Worm (Caenorhabditis elegans) whole organism, L4 larva: Measurements from ENCODE around the gene C30G7.5.
A peak's percentile ranks its signal among the peaks of the same experiment; 100 is the strongest.

Experiments
- F49E8.2 ChIP-seq: sonication (generic microtip); optimal IDR thresholded peaks from 2 replicates; lab custom pipeline; 2016; ENCODE audit warnings: missing compliant biosample characterization, mild to moderate bottlenecking, missing genetic modification characterization, borderline replicate concordance
- R02D3.7 ChIP-seq: fragments of 150-350 bp; sonication (generic microtip); optimal IDR thresholded peaks from 3 replicates; lab custom pipeline; 2014; ENCODE audit warnings: missing biosample characterization, missing genetic modification characterization
- T20F7.1 ChIP-seq: fragments of 200-800 bp; sonication (Bioruptor generic); optimal IDR thresholded peaks from 2 replicates; lab custom pipeline; 2018; ENCODE audit warnings: mild to moderate bottlenecking, missing genetic modification characterization, missing compliant biosample characterization
- T26A8.4 ChIP-seq: fragments of 200-800 bp; sonication (Bioruptor generic); IDR thresholded peaks from 2 replicates; pipeline ENCODE4 v1.3.6; 2022; ENCODE audit warnings: missing genetic modification characterization, missing compliant biosample characterization
- Y48G9A.11 ChIP-seq: fragments of 200-800 bp; sonication (Bioruptor generic); IDR thresholded peaks from 2 replicates; pipeline ENCODE4 v1.3.6; 2022; ENCODE audit warnings: missing genetic modification reagents, missing genetic modification characterization, missing compliant biosample characterization
- aha-1 ChIP-seq: fragments of 150-350 bp; peaks from one replicate; lab custom pipeline; 2014; ENCODE audit warnings: missing biosample characterization, missing genetic modification characterization
- aly-2 ChIP-seq: sonication (generic microtip); optimal IDR thresholded peaks from 2 replicates; lab custom pipeline; 2018; ENCODE audit warnings: missing biosample characterization, missing genetic modification characterization
- attf-4 ChIP-seq: sonication (generic microtip); optimal IDR thresholded peaks from 3 replicates; lab custom pipeline; 2017; ENCODE audit warnings: missing biosample characterization, missing genetic modification characterization
- daf-12 ChIP-seq: fragments of 150-350 bp; optimal IDR thresholded peaks from 2 replicates; lab custom pipeline; 2014; ENCODE audit warnings: missing biosample characterization, missing genetic modification reagents, missing genetic modification characterization
- daf-16 ChIP-seq, 3 experiments: sonication (generic microtip); optimal IDR thresholded peaks; 2 replicates each; lab custom pipeline; 2016 to 2017; ENCODE audit warnings: missing genetic modification characterization in 3 of 3, missing genetic modification reagents in 3 of 3, mild to moderate bottlenecking in 2 of 3, missing compliant biosample characterization in 2 of 3, missing biosample characterization in 1 of 3, moderate library complexity in 1 of 3
- daf-8 ChIP-seq: fragments of 200-800 bp; sonication (Bioruptor generic); IDR thresholded peaks from 2 replicates; pipeline ENCODE4 v1.3.6; 2022; ENCODE audit warnings: missing genetic modification characterization, missing compliant biosample characterization
- dmd-6 ChIP-seq: fragments of 200-800 bp; sonication (Bioruptor generic); IDR thresholded peaks from 2 replicates; pipeline ENCODE4 v1.3.6; 2022; ENCODE audit warnings: missing genetic modification reagents, missing genetic modification characterization, missing compliant biosample characterization
- dmd-8 ChIP-seq: fragments of 200-800 bp; sonication (Bioruptor generic); IDR thresholded peaks from 2 replicates; pipeline ENCODE4 v1.3.6; 2022; ENCODE audit warnings: missing genetic modification characterization, missing compliant biosample characterization
- dpl-1 ChIP-seq: fragments of 150-350 bp; optimal IDR thresholded peaks from 2 replicates; lab custom pipeline; 2014; ENCODE audit warnings: missing biosample characterization, missing genetic modification reagents, missing genetic modification characterization
- dve-1 ChIP-seq: sonication (generic microtip); optimal IDR thresholded peaks from 2 replicates; lab custom pipeline; 2017; ENCODE audit warnings: antibody characterized with exemption, mild to moderate bottlenecking, missing genetic modification characterization, missing compliant biosample characterization; ENCODE audit not compliant: insufficient read depth
- hif-1 ChIP-seq, 2 experiments: sonication (generic microtip); optimal IDR thresholded peaks; 2 replicates each; lab custom pipeline; 2016 to 2017; ENCODE audit warnings: missing compliant biosample characterization in 2 of 2, missing genetic modification characterization in 2 of 2, missing genetic modification reagents in 2 of 2, missing genotype in 2 of 2, mild to moderate bottlenecking in 1 of 2
- hlh-11 ChIP-seq: fragments of 200-800 bp; sonication (Bioruptor generic); optimal IDR thresholded peaks from 2 replicates; lab custom pipeline; 2018; ENCODE audit warnings: mild to moderate bottlenecking, missing genetic modification characterization, missing compliant biosample characterization
- lin-13 ChIP-seq: fragments of 150-350 bp; optimal IDR thresholded peaks from 2 replicates; lab custom pipeline; 2014; ENCODE audit warnings: missing biosample characterization, missing genetic modification reagents, missing genetic modification characterization
- lin-29 ChIP-seq: fragments of 200-800 bp; sonication (Bioruptor generic); IDR thresholded peaks from 2 replicates; pipeline ENCODE4 v1.3.6; 2022; ENCODE audit warnings: missing genetic modification reagents, missing genetic modification characterization, missing compliant biosample characterization
- lin-38 ChIP-seq: fragments of 200-800 bp; sonication (Bioruptor generic); IDR thresholded peaks from 2 replicates; pipeline ENCODE4 v1.3.6; 2022; ENCODE audit warnings: missing genetic modification reagents, missing genetic modification characterization, missing compliant biosample characterization
- lin-39 ChIP-seq: fragments of 150-350 bp; optimal IDR thresholded peaks from 2 replicates; lab custom pipeline; 2014; ENCODE audit warnings: missing biosample characterization, missing genetic modification reagents, missing genetic modification characterization
- lir-3 ChIP-seq: sonication (generic microtip); optimal IDR thresholded peaks from 2 replicates; lab custom pipeline; 2016; ENCODE audit warnings: mild to moderate bottlenecking, missing genetic modification characterization, missing compliant biosample characterization
- lsy-2 ChIP-seq, 2 experiments: fragments of 150-350 bp in 1 of 2; sonication (generic microtip) in 1 of 2; optimal IDR thresholded peaks; 2 replicates each; lab custom pipeline; 2014 to 2017; ENCODE audit warnings: missing biosample characterization in 2 of 2, missing genetic modification characterization in 2 of 2
- madf-5 ChIP-seq, 2 experiments: fragments of 200-800 bp; sonication (Bioruptor generic); IDR thresholded peaks; 2 replicates each; pipeline ENCODE4 v1.3.6; 2022; ENCODE audit warnings: missing compliant biosample characterization in 2 of 2, missing genetic modification characterization in 2 of 2
- mdl-1 ChIP-seq, 2 experiments: fragments of 150-350 bp in 1 of 2; sonication (generic microtip) in 1 of 2; optimal IDR thresholded peaks; 2 replicates each; lab custom pipeline; 2014 to 2017; ENCODE audit warnings: missing biosample characterization in 2 of 2, missing genetic modification characterization in 2 of 2
- mes-2 ChIP-seq: sonication (generic microtip); optimal IDR thresholded peaks from 2 replicates; lab custom pipeline; 2016; ENCODE audit warnings: missing genotype, mild to moderate bottlenecking, missing genetic modification characterization, missing compliant biosample characterization; ENCODE audit not compliant: poor library complexity, severe bottlenecking
- mxl-3 ChIP-seq: fragments of 200-800 bp; sonication (Bioruptor generic); optimal IDR thresholded peaks from 2 replicates; lab custom pipeline; 2018; ENCODE audit warnings: mild to moderate bottlenecking, missing genetic modification characterization, missing compliant biosample characterization
- nhr-10 ChIP-seq: fragments of 150-350 bp; optimal IDR thresholded peaks from 2 replicates; lab custom pipeline; 2014; ENCODE audit warnings: missing biosample characterization, missing genetic modification characterization
- nhr-28 ChIP-seq: fragments of 150-350 bp; optimal IDR thresholded peaks from 2 replicates; lab custom pipeline; 2014; ENCODE audit warnings: missing biosample characterization, missing genetic modification characterization
- nhr-77 ChIP-seq: fragments of 150-350 bp; optimal IDR thresholded peaks from 2 replicates; lab custom pipeline; 2014; ENCODE audit warnings: missing biosample characterization, missing genetic modification characterization
- skn-1 ChIP-seq: fragments of 150-350 bp; optimal IDR thresholded peaks from 2 replicates; lab custom pipeline; 2014; ENCODE audit warnings: missing biosample characterization, missing genetic modification characterization
- tag-97 ChIP-seq: fragments of 200-800 bp; sonication (Bioruptor generic); IDR thresholded peaks from 2 replicates; pipeline ENCODE4 v1.3.6; 2022; ENCODE audit warnings: missing genetic modification characterization, missing compliant biosample characterization
- unc-130 ChIP-seq: sonication (generic microtip); optimal IDR thresholded peaks from 2 replicates; lab custom pipeline; 2016; ENCODE audit warnings: missing genetic modification reagents, missing genetic modification characterization, missing compliant biosample characterization
- unc-39 ChIP-seq: sonication (generic microtip); optimal IDR thresholded peaks from 2 replicates; lab custom pipeline; 2017; ENCODE audit warnings: missing biosample characterization, missing genetic modification characterization
- zfp-2 ChIP-seq: sonication (generic microtip); optimal IDR thresholded peaks from 2 replicates; lab custom pipeline; 2016; ENCODE audit warnings: mild to moderate bottlenecking, missing genetic modification characterization, missing compliant biosample characterization

Gene C30G7.5

ce11 chrV:14993620-14994019 lies 39.1 kb upstream of the C30G7.5 start, which contains the start of gene fil-1:
TSS of gene fil-1 (plus strand) at chrV:14993838.
- TF ChIP-seq dve-1 (peak; percentile 26), hlh-11 (tag; lab: Kevin White, UChicago) (peak; percentile 34), attf-4 (tag; lab: Kevin White, UChicago) (no peak), dmd-6 (GFP tag; lab: Robert Waterston, UW) (peak; percentile 65), daf-16 (GFP tag; optimal IDR thresholded peaks at IDR 0.05; lab: Kevin White, UChicago) (no peak), daf-16 (tag; optimal IDR thresholded peaks at IDR 0.05; lab: Kevin White, UChicago) (peak; percentile 88), lir-3 (tag; lab: Kevin White, UChicago) (no peak), nhr-28 (tag; lab: Kevin White, UChicago) (peak; percentile 59), mxl-3 (GFP tag; lab: Kevin White, UChicago) (peak; percentile 52)

- TF ChIP-seq unc-130 (GFP tag; lab: Kevin White, UChicago) (peak; percentile 59), madf-5 (GFP tag; IDR thresholded peaks at IDR 0.05; lab: Robert Waterston, UW) (no peak), aha-1 (no peak), T26A8.4 (GFP tag; lab: Robert Waterston, UW) (no peak), F49E8.2 (tag; lab: Kevin White, UChicago) (no peak), mdl-1 (tag; optimal IDR thresholded peaks at IDR 0.05; lab: Kevin White, UChicago) (no peak), aly-2 (tag; lab: Kevin White, UChicago) (no peak), lin-39 (tag; lab: Kevin White, UChicago) (no peak), skn-1 (tag; lab: Kevin White, UChicago) (no peak), lin-29 (no peak), nhr-77 (tag; lab: Kevin White, UChicago) (no peak), nhr-10 (no peak), unc-39 (tag; lab: Kevin White, UChicago) (no peak), mes-2 (no peak), zfp-2 (tag; lab: Kevin White, UChicago) (no peak), lin-38 (GFP tag; lab: Robert Waterston, UW) (peak; percentile 63), Y48G9A.11 (GFP tag; lab: Robert Waterston, UW) (peak; percentile 81), daf-12 (tag; lab: Kevin White, UChicago) (no peak), lin-13 (GFP tag; lab: Kevin White, UChicago) (no peak), tag-97 (GFP tag; lab: Robert Waterston, UW) (no peak)
These were observed 38.1 kb upstream of the C30G7.5 start, which contains the start of gene T01C3.3 for ce11 chrV:14992627-14993117. TSS of gene T01C3.3 (minus strand) at chrV:14992677.

ce11 chrV:14991489-14991888 lies 37.0 kb upstream of the C30G7.5 start:
- peak; percentile 75 for TF ChIP-seq aha-1
- peak; percentile 16 for TF ChIP-seq F49E8.2 (tag; lab: Kevin White, UChicago)
- no peak for TF ChIP-seq daf-8 (GFP tag; lab: Robert Waterston, UW)
- TF ChIP-seq hif-1 (tag; optimal IDR thresholded peaks at IDR 0.05; lab: Kevin White, UChicago): no peak
- no peak for TF ChIP-seq dmd-8 (GFP tag; lab: Robert Waterston, UW)
- TF ChIP-seq unc-130 (GFP tag; lab: Kevin White, UChicago): peak; percentile 1
- TF ChIP-seq tag-97 (GFP tag; lab: Robert Waterston, UW): no peak
- peak; percentile 46; the same call in 1 of the 2 replicates for TF ChIP-seq Y48G9A.11 (GFP tag; lab: Robert Waterston, UW)

- TF ChIP-seq daf-16 (GFP tag; optimal IDR thresholded peaks at IDR 0.05; lab: Kevin White, UChicago) (no peak), daf-16 (tag; optimal IDR thresholded peaks at IDR 0.05; lab: Kevin White, UChicago) (peak; percentile 32), mes-2 (peak; percentile 51), lsy-2 (tag; optimal IDR thresholded peaks at IDR 0.05; lab: Kevin White, UChicago) (peak in 1 of 2 experiments; percentile 58), R02D3.7 (tag; lab: Kevin White, UChicago) (peak; percentile 70), T26A8.4 (GFP tag; lab: Robert Waterston, UW) (no peak), T20F7.1 (GFP tag; lab: Kevin White, UChicago) (peak; percentile 95), lin-38 (GFP tag; lab: Robert Waterston, UW) (peak; percentile 48), dpl-1 (GFP tag; lab: Kevin White, UChicago) (peak; percentile 83), aly-2 (tag; lab: Kevin White, UChicago) (no peak), lir-3 (tag; lab: Kevin White, UChicago) (no peak), Y48G9A.11 (GFP tag; lab: Robert Waterston, UW) (peak; percentile 93), dve-1 (peak; percentile 31)
These were observed 36.3 kb upstream of the C30G7.5 start, which contains the start of the genes cdt-2 and T01C3.2 for ce11 chrV:14990843-14991242. TSS of gene cdt-2 (minus strand) at chrV:14991126. TSS of gene T01C3.2 (plus strand) at chrV:14991168.
